Worm (Caenorhabditis elegans) whole organism, L2 larva: ENCODE measurements around the gene Y47G7B.2.

Experiments used
- C34F6.9 ChIP-seq: fragments of 150-350 bp; optimal IDR thresholded peaks from 2 replicates; lab custom pipeline; 2014; ENCODE audit warnings: missing biosample characterization, missing genetic modification characterization
- ceh-82 ChIP-seq: fragments of 150-350 bp; optimal IDR thresholded peaks from 2 replicates; lab custom pipeline; 2014; ENCODE audit warnings: missing biosample characterization, missing genetic modification characterization
- egl-27 ChIP-seq: sonication (generic microtip); optimal IDR thresholded peaks from 3 replicates; lab custom pipeline; 2017; ENCODE audit warnings: missing biosample characterization, missing genetic modification reagents, missing genetic modification characterization
- elt-1 ChIP-seq: fragments of 150-350 bp; optimal IDR thresholded peaks from 2 replicates; lab custom pipeline; 2014; ENCODE audit warnings: missing biosample characterization, missing genetic modification characterization
- fos-1 ChIP-seq: fragments of 150-350 bp; optimal IDR thresholded peaks from 2 replicates; lab custom pipeline; 2014; ENCODE audit warnings: missing biosample characterization, missing genetic modification characterization
- mab-5 ChIP-seq: fragments of 150-350 bp; optimal IDR thresholded peaks from 2 replicates; lab custom pipeline; 2014; ENCODE audit warnings: missing biosample characterization, missing genetic modification characterization

DNA sequence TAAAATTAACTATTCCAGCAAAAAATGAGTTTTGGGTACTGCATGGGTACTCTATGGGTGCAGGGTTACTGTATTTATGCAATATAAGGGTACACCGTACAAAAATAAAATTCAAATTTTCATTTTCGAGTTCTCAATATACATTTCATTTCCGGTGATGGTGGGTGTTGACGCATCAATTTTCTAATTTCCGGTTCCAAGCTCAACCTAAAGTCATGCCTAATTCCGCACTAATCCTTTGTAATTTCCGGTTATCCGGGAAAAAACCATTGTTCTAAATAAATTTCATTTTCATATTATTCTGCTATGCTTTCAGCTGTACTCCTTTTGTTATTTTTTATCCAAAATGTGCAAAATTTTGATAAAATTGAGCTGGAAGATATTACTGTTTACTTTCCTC, 48.5 kb downstream of the Y47G7B.2 start, which contains the start of gene gcy-21:
- no peak for TF ChIP-seq ceh-82
- TF ChIP-seq elt-1 (tag; lab: Kevin White, UChicago), result no peak
- TF ChIP-seq C34F6.9, result no peak
- no peak for TF ChIP-seq egl-27
- no peak for TF ChIP-seq mab-5
- no peak for TF ChIP-seq fos-1 (tag; lab: Kevin White, UChicago)
